Worm (Caenorhabditis elegans): Measurements from ENCODE around the gene txt-19.

- TF ChIP-seq tbx-8 (GFP tag; optimal IDR thresholded peaks at IDR 0.05) (no peak), bed-3 (GFP tag; optimal IDR thresholded peaks at IDR 0.05) (no peak), unc-62 (GFP tag; optimal IDR thresholded peaks at IDR 0.05) (no peak), unc-39 (tag; optimal IDR thresholded peaks at IDR 0.05) (no peak)
Measured at ce11 chrIV:12796811-12797210, 48.9 kb upstream of the txt-19 start.
